Worm (Caenorhabditis elegans): ENCODE results near the gene hpo-34.

- TF ChIP-seq nhr-28 (tag; optimal IDR thresholded peaks at IDR 0.05) = no peak
- TF ChIP-seq mep-1 (tag; optimal IDR thresholded peaks at IDR 0.05) = no peak
- no peak for TF ChIP-seq ceh-39 (tag; optimal IDR thresholded peaks at IDR 0.05)
- no peak for TF ChIP-seq mls-2 (tag; optimal IDR thresholded peaks at IDR 0.05)
- no peak for TF ChIP-seq nhr-2 (tag; optimal IDR thresholded peaks at IDR 0.05)
- no peak for TF ChIP-seq lsy-2 (tag; optimal IDR thresholded peaks at IDR 0.05)
- no peak for TF ChIP-seq nhr-237 (tag; optimal IDR thresholded peaks at IDR 0.05)
These were observed 31.4 kb downstream of the hpo-34 start, which contains the start of gene spp-9 for ce11 chrX:11487484-11487883.
